Fruit fly (Drosophila melanogaster) whole organism, embryonic: ENCODE data around the gene topi.

Source experiments
- CG10543 ChIP-seq: fragments of 200-800 bp; sonication (Bioruptor generic); optimal IDR thresholded peaks from 3 replicates; lab custom pipeline; 2017; ENCODE audit warnings: missing biosample characterization, mild to moderate bottlenecking, missing genetic modification characterization, moderate library complexity
- CG11247 ChIP-seq: fragments of 200-800 bp; sonication (Bioruptor generic); IDR thresholded peaks from 2 replicates; pipeline ENCODE4 v1.3.6; 2022; ENCODE audit warnings: missing biosample characterization, missing genetic modification characterization
- CG12659 ChIP-seq: fragments of 200-800 bp; sonication (Bioruptor generic); optimal IDR thresholded peaks from 3 replicates; lab custom pipeline; 2017; ENCODE audit warnings: mild to moderate bottlenecking, missing biosample characterization, missing genetic modification reagents, missing genetic modification characterization
- CG13894 ChIP-seq: fragments of 200-800 bp; sonication (Bioruptor generic); optimal IDR thresholded peaks from 3 replicates; lab custom pipeline; 2018; ENCODE audit warnings: missing biosample characterization, mild to moderate bottlenecking, missing genetic modification characterization, moderate library complexity
- CG16779 ChIP-seq: fragments of 200-800 bp; sonication (Bioruptor generic); IDR thresholded peaks from 2 replicates; pipeline ENCODE4 v1.3.6; 2022; ENCODE audit warnings: missing biosample characterization, missing genetic modification characterization
- CG18262 ChIP-seq: fragments of 200-800 bp; optimal IDR thresholded peaks from 3 replicates; lab custom pipeline; 2019; ENCODE audit warnings: missing biosample characterization, mild to moderate bottlenecking, missing genetic modification characterization, moderate library complexity
- CG2116 ChIP-seq: fragments of 200-800 bp; sonication (Bioruptor generic); optimal IDR thresholded peaks from 3 replicates; lab custom pipeline; 2018; ENCODE audit warnings: missing biosample characterization, mild to moderate bottlenecking, missing genetic modification characterization
- CG2129 ChIP-seq: fragments of 200-800 bp; sonication (Bioruptor generic); IDR thresholded peaks from 2 replicates; pipeline ENCODE4 v1.3.6; 2022; ENCODE audit warnings: missing biosample characterization, missing genetic modification characterization; ENCODE audit not compliant: partially characterized antibody
- CG30020 ChIP-seq: fragments of 200-800 bp; optimal IDR thresholded peaks from 2 replicates; lab custom pipeline; 2019; ENCODE audit warnings: missing biosample characterization, mild to moderate bottlenecking, missing genetic modification characterization, moderate library complexity
- CG31388 ChIP-seq: fragments of 200-800 bp; sonication (Bioruptor generic); optimal IDR thresholded peaks from 2 replicates; lab custom pipeline; 2016; ENCODE audit warnings: missing biosample characterization, missing genetic modification characterization
- CG33213 ChIP-seq: fragments of 200-800 bp; sonication (Bioruptor generic); optimal IDR thresholded peaks from 3 replicates; lab custom pipeline; 2016; ENCODE audit warnings: missing biosample characterization, missing genetic modification characterization
- CG42726 ChIP-seq: fragments of 200-800 bp; sonication (Bioruptor generic); IDR thresholded peaks from 2 replicates; pipeline ENCODE4 v1.3.6; 2022; ENCODE audit warnings: missing biosample characterization, missing genetic modification characterization; ENCODE audit not compliant: partially characterized antibody
- CG4617 ChIP-seq: fragments of 200-800 bp; sonication (Bioruptor generic); optimal IDR thresholded peaks from 3 replicates; lab custom pipeline; 2016; ENCODE audit warnings: missing biosample characterization, missing genetic modification characterization, borderline replicate concordance
- CG6175 ChIP-seq: fragments of 200-800 bp; sonication (Bioruptor generic); IDR thresholded peaks from 3 replicates; pipeline ENCODE4 v1.3.6; 2022; ENCODE audit warnings: missing biosample characterization, missing genetic modification characterization
- CG6813 ChIP-seq: fragments of 200-800 bp; sonication (Bioruptor generic); optimal IDR thresholded peaks from 2 replicates; lab custom pipeline; 2017; ENCODE audit warnings: missing biosample characterization, missing genetic modification characterization, mild to moderate bottlenecking, moderate library complexity, missing genetic modification reagents
- CG8924 ChIP-seq: fragments of 200-800 bp; optimal IDR thresholded peaks from 3 replicates; lab custom pipeline; 2019; ENCODE audit warnings: missing biosample characterization, mild to moderate bottlenecking, missing genetic modification characterization, moderate library complexity
- CG9437 ChIP-seq: fragments of 200-800 bp; sonication (Bioruptor generic); optimal IDR thresholded peaks from 2 replicates; lab custom pipeline; 2018; ENCODE audit warnings: missing biosample characterization, mild to moderate bottlenecking, missing genetic modification characterization
- CG9876 ChIP-seq: fragments of 200-800 bp; sonication (Bioruptor generic); optimal IDR thresholded peaks from 2 replicates; lab custom pipeline; 2016; ENCODE audit warnings: missing biosample characterization, missing genetic modification characterization
- D ChIP-seq, 2 experiments: fragments of 200-800 bp in 1 of 2; fragments of >200 bp in 1 of 2; sonication (Bioruptor generic) in 1 of 2; optimal IDR thresholded peaks; 2 replicates in 1 of 2; 3 replicates in 1 of 2; lab custom pipeline; 2017; ENCODE audit warnings: mild to moderate bottlenecking in 1 of 2, missing biosample characterization in 1 of 2, missing genetic modification characterization in 1 of 2, missing genetic modification reagents in 1 of 2
- Doc3 ChIP-seq: fragments of 200-800 bp; sonication (Bioruptor generic); IDR thresholded peaks from 3 replicates; pipeline ENCODE4 v1.3.6; 2022; ENCODE audit warnings: missing biosample characterization, missing genetic modification characterization; ENCODE audit not compliant: partially characterized antibody
- Dp ChIP-seq: fragments of 200-800 bp; sonication (Bioruptor generic); optimal IDR thresholded peaks from 2 replicates; lab custom pipeline; 2018; ENCODE audit warnings: missing biosample characterization, mild to moderate bottlenecking, missing genetic modification characterization, moderate library complexity
- Dref ChIP-seq: fragments of 200-800 bp; sonication (Bioruptor generic); IDR thresholded peaks from 2 replicates; pipeline ENCODE4 v1.3.6; 2022; ENCODE audit warnings: missing biosample characterization, missing genetic modification characterization
- Fer3 ChIP-seq: fragments of 200-800 bp; sonication (Bioruptor generic); optimal IDR thresholded peaks from 2 replicates; lab custom pipeline; 2018; ENCODE audit warnings: missing biosample characterization, mild to moderate bottlenecking, missing genetic modification characterization, moderate library complexity
- HLH4C ChIP-seq: fragments of 200-800 bp; sonication (Bioruptor generic); IDR thresholded peaks from 3 replicates; pipeline ENCODE4 v1.3.6; 2022; ENCODE audit warnings: missing biosample characterization, missing genetic modification characterization; ENCODE audit not compliant: partially characterized antibody
- HLH54F ChIP-seq: fragments of 200-800 bp; sonication (Bioruptor generic); optimal IDR thresholded peaks from 3 replicates; lab custom pipeline; 2016; ENCODE audit warnings: missing biosample characterization, missing genetic modification characterization
- NFAT ChIP-seq: fragments of 200-800 bp; sonication (Bioruptor generic); IDR thresholded peaks from 2 replicates; pipeline ENCODE4 v1.3.6; 2022; ENCODE audit warnings: missing biosample characterization, missing genetic modification characterization
- Ravus ChIP-seq: fragments of 200-800 bp; sonication (Bioruptor generic); IDR thresholded peaks from 2 replicates; pipeline ENCODE4 v1.3.6; 2022; ENCODE audit warnings: missing biosample characterization, missing genetic modification characterization
- Sry-β ChIP-seq: fragments of 200-800 bp; sonication (Bioruptor generic); optimal IDR thresholded peaks from 2 replicates; lab custom pipeline; 2018; ENCODE audit warnings: missing biosample characterization, mild to moderate bottlenecking, missing genetic modification characterization, moderate library complexity
- Sry-δ ChIP-seq: fragments of 200-800 bp; sonication (Bioruptor generic); optimal IDR thresholded peaks from 2 replicates; lab custom pipeline; 2016; ENCODE audit warnings: missing biosample characterization, missing genetic modification characterization
- Trl ChIP-seq, 3 experiments: fragments of >200 bp in 2 of 3; fragments of 200-800 bp in 1 of 3; sonication (Bioruptor generic) in 1 of 3; optimal IDR thresholded peaks; 2 replicates in 1 of 3; 3 replicates in 2 of 3; lab custom pipeline; 2016 to 2017; ENCODE audit warnings: missing biosample characterization in 1 of 3, missing genetic modification characterization in 1 of 3
- Xbp1 ChIP-seq: fragments of 200-800 bp; sonication (Bioruptor generic); optimal IDR thresholded peaks from 3 replicates; lab custom pipeline; 2016; ENCODE audit warnings: missing biosample characterization, mild to moderate bottlenecking, missing genetic modification characterization
- al ChIP-seq: fragments of 200-800 bp; sonication (Bioruptor generic); IDR thresholded peaks from 2 replicates; pipeline ENCODE4 v1.3.6; 2022; ENCODE audit warnings: missing biosample characterization, missing genetic modification characterization
- cad ChIP-seq: fragments of >200 bp; optimal IDR thresholded peaks from 2 replicates; lab custom pipeline; 2017; ENCODE audit warnings: missing biosample characterization, missing genetic modification characterization
- chinmo ChIP-seq: fragments of 200-800 bp; sonication (Bioruptor generic); IDR thresholded peaks from 4 replicates; pipeline ENCODE4 v1.3.6; 2022; ENCODE audit warnings: missing biosample characterization, missing genetic modification characterization; ENCODE audit not compliant: partially characterized antibody
- dati ChIP-seq: fragments of 200-800 bp; sonication (Bioruptor generic); IDR thresholded peaks from 2 replicates; pipeline ENCODE4 v1.3.6; 2022; ENCODE audit warnings: missing biosample characterization, missing genetic modification characterization
- ind ChIP-seq: fragments of 200-800 bp; sonication (Bioruptor generic); optimal IDR thresholded peaks from 3 replicates; lab custom pipeline; 2016; ENCODE audit warnings: missing biosample characterization, missing genetic modification characterization
- mld ChIP-seq: fragments of 200-800 bp; sonication (Bioruptor generic); IDR thresholded peaks from 3 replicates; pipeline ENCODE4 v1.3.6; 2022; ENCODE audit warnings: missing biosample characterization, missing genetic modification characterization; ENCODE audit not compliant: partially characterized antibody
- nmo ChIP-seq: fragments of 200-800 bp; sonication (Bioruptor generic); optimal IDR thresholded peaks from 2 replicates; lab custom pipeline; 2018; ENCODE audit warnings: missing biosample characterization, mild to moderate bottlenecking, missing genetic modification characterization, moderate library complexity
- phol ChIP-seq: fragments of 200-800 bp; sonication (Bioruptor generic); optimal IDR thresholded peaks from 3 replicates; lab custom pipeline; 2018; ENCODE audit warnings: missing biosample characterization, mild to moderate bottlenecking, missing genetic modification characterization, moderate library complexity
- row ChIP-seq: fragments of 200-800 bp; sonication (Bioruptor generic); IDR thresholded peaks from 3 replicates; pipeline ENCODE4 v1.3.6; 2022; ENCODE audit warnings: missing biosample characterization, missing genetic modification characterization
- sna ChIP-seq: fragments of 200-800 bp; sonication (Bioruptor generic); IDR thresholded peaks from 2 replicates; pipeline ENCODE4 v1.3.6; 2022; ENCODE audit warnings: missing biosample characterization, missing genetic modification characterization; ENCODE audit not compliant: partially characterized antibody
- sqz ChIP-seq: fragments of 200-800 bp; sonication (Bioruptor generic); optimal IDR thresholded peaks from 3 replicates; lab custom pipeline; 2018; ENCODE audit warnings: missing biosample characterization, mild to moderate bottlenecking, missing genetic modification characterization
- stwl ChIP-seq: fragments of 200-800 bp; sonication (Bioruptor generic); optimal IDR thresholded peaks from 3 replicates; lab custom pipeline; 2018; ENCODE audit warnings: missing biosample characterization, mild to moderate bottlenecking, missing genetic modification characterization, moderate library complexity
- sug ChIP-seq: fragments of 200-800 bp; optimal IDR thresholded peaks from 2 replicates; lab custom pipeline; 2019; ENCODE audit warnings: missing biosample characterization, mild to moderate bottlenecking, missing genetic modification characterization, moderate library complexity
- tx ChIP-seq: fragments of 200-800 bp; sonication (Bioruptor generic); optimal IDR thresholded peaks from 2 replicates; lab custom pipeline; 2016; ENCODE audit warnings: missing biosample characterization, missing genetic modification characterization
- unc-4 ChIP-seq: fragments of 200-800 bp; sonication (Bioruptor generic); IDR thresholded peaks from 2 replicates; pipeline ENCODE4 v1.3.6; 2022; ENCODE audit warnings: missing biosample characterization, missing genetic modification characterization; ENCODE audit not compliant: partially characterized antibody
- zen ChIP-seq: fragments of 200-800 bp; sonication (Bioruptor generic); optimal IDR thresholded peaks from 3 replicates; lab custom pipeline; 2018; ENCODE audit warnings: missing biosample characterization, mild to moderate bottlenecking, missing genetic modification characterization, moderate library complexity
- zen2 ChIP-seq: fragments of 200-800 bp; sonication (Bioruptor generic); IDR thresholded peaks from 3 replicates; pipeline ENCODE4 v1.3.6; 2022; ENCODE audit warnings: missing biosample characterization, missing genetic modification characterization; ENCODE audit not compliant: partially characterized antibody

topi gene

dm6 chr3R:9740713-9741112 lies 34.2 kb upstream of the topi start, which contains the start of gene Pnn (continued):
- TF ChIP-seq D (optimal IDR thresholded peaks at IDR 0.05; lab: Kevin White, UChicago) (no peak), D (GFP tag; optimal IDR thresholded peaks at IDR 0.05; lab: Kevin White, UChicago) (peak; percentile 16), ind (GFP tag; lab: Kevin White, UChicago) (no peak), Fer3 (tag; lab: Kevin White, UChicago) (no peak), sqz (GFP tag; lab: Kevin White, UChicago) (peak; percentile 65), stwl (peak; percentile 32), CG9876 (no peak), Dref (peak; percentile 81), Sry-β (GFP tag; lab: Kevin White, UChicago) (peak; percentile 48), CG12659 (GFP tag; lab: Kevin White, UChicago) (peak; percentile 30), zen (tag; lab: Kevin White, UChicago) (peak; percentile 39), row (GFP tag; lab: Robert Waterston, UW) (peak; percentile 84), dati (no peak), CG6813 (GFP tag; lab: Kevin White, UChicago) (no peak), CG31388 (GFP tag; lab: Kevin White, UChicago) (no peak), CG30020 (tag; lab: Kevin White, UChicago) (peak; percentile 63), CG8924 (tag; lab: Kevin White, UChicago) (peak; percentile 52), CG9437 (GFP tag; lab: Kevin White, UChicago) (peak; percentile 22), al (GFP tag; lab: Robert Waterston, UW) (0 out of 2 replicates have a peak, but pooled peaks have one; percentile 6), Dp (GFP tag; lab: Kevin White, UChicago) (peak; percentile 27), Xbp1 (GFP tag; lab: Kevin White, UChicago) (peak; percentile 6), CG11247 (GFP tag; lab: Robert Waterston, UW) (no peak), CG33213 (GFP tag; lab: Kevin White, UChicago) (no peak), HLH54F (no peak), CG16779 (GFP tag; lab: Robert Waterston, UW) (no peak), Trl (optimal IDR thresholded peaks at IDR 0.05; lab: Kevin White, UChicago) (no peak), Trl (GFP tag; optimal IDR thresholded peaks at IDR 0.05; lab: Kevin White, UChicago) (no peak), CG2129 (GFP tag; lab: Robert Waterston, UW) (peak; percentile 81), HLH4C (GFP tag; lab: Robert Waterston, UW) (peak; percentile 84), Ravus (GFP tag; lab: Robert Waterston, UW) (no peak), zen2 (GFP tag; lab: Robert Waterston, UW) (peak; percentile 85), CG42726 (GFP tag; lab: Robert Waterston, UW) (peak; percentile 87; the same call in 1 of the 2 replicates), CG2116 (GFP tag; lab: Kevin White, UChicago) (peak; percentile 44), sna (peak; percentile 87), cad (peak; percentile 30), CG10543 (GFP tag; lab: Kevin White, UChicago) (no peak), phol (tag; lab: Kevin White, UChicago) (peak; percentile 21), CG13894 (tag; lab: Kevin White, UChicago) (peak; percentile 77), CG4617 (GFP tag; lab: Kevin White, UChicago) (peak; percentile 77), chinmo (GFP tag; lab: Robert Waterston, UW) (peak; percentile 61; the same call in 1 of the 4 replicates), Sry-δ (GFP tag; lab: Kevin White, UChicago) (peak; percentile 83), Doc3 (GFP tag; lab: Robert Waterston, UW) (peak; percentile 86), CG6175 (GFP tag; lab: Robert Waterston, UW) (no peak), NFAT (peak; percentile 30; the same call in 1 of the 2 replicates), unc-4 (GFP tag; lab: Robert Waterston, UW) (peak; percentile 90), mld (GFP tag; lab: Robert Waterston, UW) (peak; percentile 68; the same call in 1 of the 3 replicates), CG18262 (tag; lab: Kevin White, UChicago) (peak; percentile 17), tx (GFP tag; lab: Kevin White, UChicago) (no peak), sug (tag; lab: Kevin White, UChicago) (peak; percentile 10), nmo (GFP tag; lab: Kevin White, UChicago) (peak; percentile 47)
